Fruit fly (Drosophila melanogaster): ENCODE results near the gene gammaSnap2.

gammaSnap2 gene

dm6 chr3R:10168483-10169064 is 47.4 kb upstream of the gammaSnap2 start (continued):
- TF ChIP-seq sd (tag; optimal IDR thresholded peaks at IDR 0.05) (no peak), CG14441 (GFP tag; IDR thresholded peaks at IDR 0.05) (no peak), CG5180 (GFP tag; optimal IDR thresholded peaks at IDR 0.05) (no peak), Bteb2 (GFP tag; optimal IDR thresholded peaks at IDR 0.05) (peak; percentile 29), CG30403 (GFP tag; optimal IDR thresholded peaks at IDR 0.05) (peak; percentile 29), abd-A (tag; optimal IDR thresholded peaks at IDR 0.05) (no peak), gem (tag; optimal IDR thresholded peaks at IDR 0.05) (peak; percentile 62), Eip74EF (GFP tag; optimal IDR thresholded peaks at IDR 0.05) (no peak), CG16779 (GFP tag; IDR thresholded peaks at IDR 0.05) (0 out of 2 replicates have a peak, but pooled peaks have one; percentile 13), Dip3 (GFP tag; optimal IDR thresholded peaks at IDR 0.05) (no peak), pfk (GFP tag; optimal IDR thresholded peaks at IDR 0.05) (no peak), gro (GFP tag; optimal IDR thresholded peaks at IDR 0.05) (peak; percentile 62), eve (GFP tag; optimal IDR thresholded peaks at IDR 0.05) (no peak), CG15601 (tag; optimal IDR thresholded peaks at IDR 0.05) (peak; percentile 61), CG30020 (tag; optimal IDR thresholded peaks at IDR 0.05) (no peak), H15 (GFP tag; IDR thresholded peaks at IDR 0.05) (no peak), fru (optimal IDR thresholded peaks at IDR 0.05) (no peak), ind (GFP tag; optimal IDR thresholded peaks at IDR 0.05) (peak; percentile 23), Chrac-16 (GFP tag; optimal IDR thresholded peaks at IDR 0.05) (peak; percentile 4), Atf-2 (GFP tag; optimal IDR thresholded peaks at IDR 0.05) (peak; percentile 15), sens (GFP tag) (peak; percentile 87), psq (GFP tag; optimal IDR thresholded peaks at IDR 0.05) (no peak), CG7372 (GFP tag; IDR thresholded peaks at IDR 0.05) (no peak), H2.0 (GFP tag; IDR thresholded peaks at IDR 0.05) (peak; percentile 59; the same call in 1 of the 2 replicates), CG31441 (GFP tag; IDR thresholded peaks at IDR 0.05) (no peak), pzg (GFP tag; optimal IDR thresholded peaks at IDR 0.05) (no peak), CG6854 (GFP tag; optimal IDR thresholded peaks at IDR 0.05) (no peak), en (GFP tag; optimal IDR thresholded peaks at IDR 0.05) (no peak), z (GFP tag; IDR thresholded peaks at IDR 0.05) (no peak), CG6689 (GFP tag; IDR thresholded peaks at IDR 0.05) (peak; percentile 42; the same call in 1 of the 2 replicates), zfh1 (GFP tag; IDR thresholded peaks at IDR 0.05) (0 out of 3 replicates have a peak, but pooled peaks have one; percentile 49), crol (GFP tag; IDR thresholded peaks at IDR 0.05) (no peak), bab2 (GFP tag; optimal IDR thresholded peaks at IDR 0.05) (no peak), D19B (GFP tag; optimal IDR thresholded peaks at IDR 0.05) (no peak), Neu2 (GFP tag; optimal IDR thresholded peaks at IDR 0.05; ENCODE audit: borderline replicate concordance) (no peak), grau (tag; optimal IDR thresholded peaks at IDR 0.05) (peak; percentile 44), CG1832 (GFP tag; optimal IDR thresholded peaks at IDR 0.05) (no peak), cwo (GFP tag; optimal IDR thresholded peaks at IDR 0.05) (peak; percentile 14), Deaf1 (tag; optimal IDR thresholded peaks at IDR 0.05) (no peak), Fer3 (tag; optimal IDR thresholded peaks at IDR 0.05) (peak; percentile 37), ara (GFP tag; IDR thresholded peaks at IDR 0.05) (no peak), sqz (GFP tag; optimal IDR thresholded peaks at IDR 0.05) (no peak), Hsf (GFP tag; optimal IDR thresholded peaks at IDR 0.05) (peak; percentile 19), Atf6 (GFP tag; IDR thresholded peaks at IDR 0.05) (peak; percentile 57), CG9817 (tag; optimal IDR thresholded peaks at IDR 0.05) (peak; percentile 41), CG3163 (GFP tag; optimal IDR thresholded peaks at IDR 0.05) (no peak), CG12299 (tag; optimal IDR thresholded peaks at IDR 0.05) (peak; percentile 32), CG6683 (GFP tag; optimal IDR thresholded peaks at IDR 0.05) (no peak), CG17328 (GFP tag; IDR thresholded peaks at IDR 0.05) (peak; percentile 18; the same call in 1 of the 2 replicates), dm (GFP tag; optimal IDR thresholded peaks at IDR 0.05) (no peak), D19A (tag; optimal IDR thresholded peaks at IDR 0.05) (no peak)

All from whole organism, embryonic.